Fruit fly (Drosophila melanogaster): ENCODE data around the gene Kebab.

Gene Kebab

dm6 chr2L:2008980-2009954 is 36.0 kb upstream of the Kebab start, which contains the start of gene CG4238 (continued):
- TF ChIP-seq esg (GFP tag; conservative IDR thresholded peaks at IDR 0.05) = no peak
- TF ChIP-seq ara (GFP tag; IDR thresholded peaks at IDR 0.05) = no peak
- no peak for TF ChIP-seq her (GFP tag; optimal IDR thresholded peaks at IDR 0.05)
- TF ChIP-seq CG17829 (tag; optimal IDR thresholded peaks at IDR 0.05) = peak; percentile 2
- no peak for TF ChIP-seq CG6175 (GFP tag; IDR thresholded peaks at IDR 0.05)
- TF ChIP-seq dm (GFP tag; optimal IDR thresholded peaks at IDR 0.05) = no peak
- TF ChIP-seq pnt (GFP tag; optimal IDR thresholded peaks at IDR 0.05) = no peak
- no peak for TF ChIP-seq CG11247 (GFP tag; IDR thresholded peaks at IDR 0.05)
- TF ChIP-seq CG12769 (tag; optimal IDR thresholded peaks at IDR 0.05) = no peak
- TF ChIP-seq dysf (GFP tag; IDR thresholded peaks at IDR 0.05) = no peak
- TF ChIP-seq Fer1 (GFP tag; optimal IDR thresholded peaks at IDR 0.05) = no peak
- no peak for TF ChIP-seq Xbp1 (GFP tag; optimal IDR thresholded peaks at IDR 0.05)
- no peak for TF ChIP-seq CG17568 (GFP tag; optimal IDR thresholded peaks at IDR 0.05)
- TF ChIP-seq Camta (GFP tag; optimal IDR thresholded peaks at IDR 0.05) = no peak
- TF ChIP-seq NfI (GFP tag; optimal IDR thresholded peaks at IDR 0.05) = no peak
- TF ChIP-seq prd (optimal IDR thresholded peaks at IDR 0.05) = no peak
- no peak for TF ChIP-seq prd (GFP tag; IDR thresholded peaks at IDR 0.05)
- no peak for TF ChIP-seq Ssrp (tag; optimal IDR thresholded peaks at IDR 0.05)
- TF ChIP-seq CG12942 (GFP tag; optimal IDR thresholded peaks at IDR 0.05) = no peak
- TF ChIP-seq CG1233 (GFP tag; optimal IDR thresholded peaks at IDR 0.05) = no peak
- no peak for TF ChIP-seq caup (GFP tag; optimal IDR thresholded peaks at IDR 0.05; ENCODE audit: severe bottlenecking)
- TF ChIP-seq Dfd (GFP tag; optimal IDR thresholded peaks at IDR 0.05) = no peak
- no peak for TF ChIP-seq CG33213 (GFP tag; optimal IDR thresholded peaks at IDR 0.05)
- peak; percentile 55 for TF ChIP-seq zen (tag; optimal IDR thresholded peaks at IDR 0.05)
- no peak for TF ChIP-seq CG9609 (GFP tag; optimal IDR thresholded peaks at IDR 0.05)
- no peak for TF ChIP-seq run (tag; optimal IDR thresholded peaks at IDR 0.05)
- TF ChIP-seq CG42726 (GFP tag; IDR thresholded peaks at IDR 0.05; ENCODE audit: partially characterized antibody) = peak; percentile 88
- TF ChIP-seq BtbVII (GFP tag; optimal IDR thresholded peaks at IDR 0.05) = no peak
- peak; percentile 31 for TF ChIP-seq CG14710 (tag; optimal IDR thresholded peaks at IDR 0.05)
- TF ChIP-seq Hmx (GFP tag; optimal IDR thresholded peaks at IDR 0.05) = no peak
- no peak for TF ChIP-seq CG12071 (GFP tag; optimal IDR thresholded peaks at IDR 0.05)
- no peak for TF ChIP-seq Ptx1 (GFP tag; IDR thresholded peaks at IDR 0.05)
- no peak for TF ChIP-seq nau (GFP tag; optimal IDR thresholded peaks at IDR 0.05)
- no peak for TF ChIP-seq CG18476 (GFP tag; optimal IDR thresholded peaks at IDR 0.05)
- TF ChIP-seq CG2712 (tag; optimal IDR thresholded peaks at IDR 0.05) = peak; percentile 100
- no peak for TF ChIP-seq sim (GFP tag; IDR thresholded peaks at IDR 0.05)
- TF ChIP-seq sisA (GFP tag; IDR thresholded peaks at IDR 0.05) = no peak
- TF ChIP-seq CG7745 (tag; optimal IDR thresholded peaks at IDR 0.05) = no peak
- TF ChIP-seq sug (tag; optimal IDR thresholded peaks at IDR 0.05) = peak; percentile 22
- no peak for TF ChIP-seq CG7372 (GFP tag; IDR thresholded peaks at IDR 0.05)
- no peak for TF ChIP-seq Nf-YB (GFP tag; optimal IDR thresholded peaks at IDR 0.05)
- TF ChIP-seq wor (GFP tag; IDR thresholded peaks at IDR 0.05) = no peak
- TF ChIP-seq inv (GFP tag; IDR thresholded peaks at IDR 0.05; ENCODE audit: partially characterized antibody) = peak; percentile 12; the same call in 1 of the 2 replicates
- TF ChIP-seq schlank (tag; optimal IDR thresholded peaks at IDR 0.05) = no peak
- peak; percentile 61 for TF ChIP-seq Med (GFP tag)
- TF ChIP-seq CG2678 (tag; optimal IDR thresholded peaks at IDR 0.05) = no peak
- no peak for TF ChIP-seq CG11093 (GFP tag; IDR thresholded peaks at IDR 0.05)
- TF ChIP-seq CG16813 (GFP tag; IDR thresholded peaks at IDR 0.05; ENCODE audit: partially characterized antibody) = peak; percentile 84
- TF ChIP-seq CG17186 (GFP tag; optimal IDR thresholded peaks at IDR 0.05) = peak; percentile 5

All from whole organism, embryonic.